Worm (Caenorhabditis elegans) whole organism, young adult: Measurements from ENCODE around the gene K04G11.3.

Experiments
- B0261.1 ChIP-seq: sonication (generic microtip); optimal IDR thresholded peaks from 2 replicates; lab custom pipeline; 2016; ENCODE audit warnings: mild to moderate bottlenecking, missing genetic modification characterization, moderate library complexity, missing compliant biosample characterization
- C06A6.2 ChIP-seq: fragments of 200-800 bp; sonication (Bioruptor generic); conservative IDR thresholded peaks from 2 replicates; pipeline ENCODE4 v1.3.6; 2022; ENCODE audit warnings: missing genetic modification characterization, missing compliant biosample characterization
- F22D6.2 ChIP-seq: sonication (generic microtip); optimal IDR thresholded peaks from 2 replicates; lab custom pipeline; 2016; ENCODE audit warnings: mild to moderate bottlenecking, missing genetic modification characterization, missing compliant biosample characterization
- F49E8.2 ChIP-seq: sonication (generic microtip); optimal IDR thresholded peaks from 3 replicates; lab custom pipeline; 2017; ENCODE audit warnings: missing genetic modification characterization, mild to moderate bottlenecking, missing compliant biosample characterization, antibody characterized with exemption, moderate library complexity; ENCODE audit not compliant: insufficient read depth
- F55B11.4 ChIP-seq: sonication (generic microtip); optimal IDR thresholded peaks from 2 replicates; lab custom pipeline; 2016; ENCODE audit warnings: missing compliant biosample characterization, missing genetic modification characterization, borderline replicate concordance; ENCODE audit not compliant: insufficient read depth
- F57A8.1 ChIP-seq: fragments of 200-800 bp; sonication (Bioruptor generic); optimal IDR thresholded peaks from 2 replicates; lab custom pipeline; 2018; ENCODE audit warnings: mild to moderate bottlenecking, missing genetic modification characterization, moderate library complexity, missing compliant biosample characterization
- F57C9.4 ChIP-seq: sonication (generic microtip); optimal IDR thresholded peaks from 2 replicates; lab custom pipeline; 2017; ENCODE audit warnings: mild to moderate bottlenecking, missing genetic modification characterization, missing compliant biosample characterization
- K11D2.4 ChIP-seq: fragments of 200-800 bp; sonication (Bioruptor generic); IDR thresholded peaks from 2 replicates; pipeline ENCODE4 v1.3.6; 2022; ENCODE audit warnings: missing genetic modification reagents, missing genetic modification characterization, missing compliant biosample characterization
- K12H6.12 ChIP-seq: fragments of 200-800 bp; sonication (Bioruptor generic); optimal IDR thresholded peaks from 2 replicates; lab custom pipeline; 2018; ENCODE audit warnings: mild to moderate bottlenecking, missing genetic modification characterization, missing compliant biosample characterization
- Y67H2A.10 ChIP-seq: fragments of 200-800 bp; sonication (Bioruptor generic); conservative IDR thresholded peaks from 2 replicates; pipeline ENCODE4 v1.3.6; 2022; ENCODE audit warnings: missing genetic modification reagents, missing genetic modification characterization, missing compliant biosample characterization
- Y95B8A.8 ChIP-seq: fragments of 200-800 bp; sonication (Bioruptor generic); IDR thresholded peaks from 2 replicates; pipeline ENCODE4 v1.3.6; 2022; ENCODE audit warnings: missing genetic modification reagents, missing genetic modification characterization, missing compliant biosample characterization
- ZK185.1 ChIP-seq: sonication (generic microtip); optimal IDR thresholded peaks from 2 replicates; lab custom pipeline; 2016; ENCODE audit warnings: mild to moderate bottlenecking, missing genetic modification characterization, missing compliant biosample characterization; ENCODE audit not compliant: poor library complexity, severe bottlenecking
- aptf-2 ChIP-seq: fragments of 200-800 bp; sonication (Bioruptor generic); conservative IDR thresholded peaks from 2 replicates; pipeline ENCODE4 v1.3.6; 2022; ENCODE audit warnings: missing genetic modification reagents, missing genetic modification characterization, missing compliant biosample characterization
- atf-7 ChIP-seq: sonication (generic microtip); optimal IDR thresholded peaks from 2 replicates; lab custom pipeline; 2017; ENCODE audit warnings: mild to moderate bottlenecking, missing genetic modification characterization, missing compliant biosample characterization
- attf-5 ChIP-seq: fragments of 200-800 bp; sonication (Bioruptor generic); optimal IDR thresholded peaks from 2 replicates; lab custom pipeline; 2018; ENCODE audit warnings: mild to moderate bottlenecking, missing genetic modification characterization, missing compliant biosample characterization
- cebp-1 ChIP-seq, 2 experiments: fragments of 200-800 bp in 1 of 2; sonication (Bioruptor generic) in 1 of 2; sonication (generic microtip) in 1 of 2; IDR thresholded peaks in 1 of 2; optimal IDR thresholded peaks in 1 of 2; 2 replicates each; pipeline versions ENCODE4 v1.3.6 to Lab custom; 2017 to 2022; ENCODE audit warnings: missing compliant biosample characterization in 2 of 2, missing genetic modification characterization in 2 of 2, mild to moderate bottlenecking in 1 of 2, missing genetic modification reagents in 1 of 2, moderate library complexity in 1 of 2
- ceh-100 ChIP-seq: fragments of 200-800 bp; sonication (Bioruptor generic); IDR thresholded peaks from 2 replicates; pipeline ENCODE4 v1.3.6; 2022; ENCODE audit warnings: missing genetic modification reagents, missing genetic modification characterization, missing compliant biosample characterization
- efl-1 ChIP-seq: fragments of 150-350 bp; optimal IDR thresholded peaks from 2 replicates; lab custom pipeline; 2014; ENCODE audit warnings: missing biosample characterization, missing genetic modification reagents, missing genetic modification characterization
- egrh-3 ChIP-seq: fragments of 200-800 bp; sonication (Bioruptor generic); IDR thresholded peaks from 2 replicates; pipeline ENCODE4 v1.3.6; 2022; ENCODE audit warnings: missing genetic modification reagents, missing genetic modification characterization, missing compliant biosample characterization
- hmg-1.2 ChIP-seq: fragments of 200-800 bp; sonication (Bioruptor generic); IDR thresholded peaks from 2 replicates; pipeline ENCODE4 v1.3.6; 2022; ENCODE audit warnings: missing genetic modification reagents, missing genetic modification characterization, missing compliant biosample characterization
- hmg-20 ChIP-seq: fragments of 200-800 bp; sonication (Bioruptor generic); IDR thresholded peaks from 2 replicates; pipeline ENCODE4 v1.3.6; 2022; ENCODE audit warnings: missing genetic modification reagents, missing genetic modification characterization, missing compliant biosample characterization
- hrde-1 ChIP-seq: sonication (generic microtip); optimal IDR thresholded peaks from 2 replicates; lab custom pipeline; 2016; ENCODE audit warnings: missing genetic modification characterization, mild to moderate bottlenecking, missing compliant biosample characterization, moderate library complexity, missing genotype, missing genetic modification reagents, borderline replicate concordance
- lag-1 ChIP-seq: fragments of 200-800 bp; sonication (Bioruptor generic); IDR thresholded peaks from 2 replicates; pipeline ENCODE4 v1.3.6; 2022; ENCODE audit warnings: missing genetic modification reagents, missing genetic modification characterization, missing compliant biosample characterization
- let-607 ChIP-seq, 2 experiments: fragments of 200-800 bp in 1 of 2; sonication (Bioruptor generic) in 1 of 2; sonication (generic microtip) in 1 of 2; optimal IDR thresholded peaks; 2 replicates each; lab custom pipeline; 2016 to 2018; ENCODE audit warnings: mild to moderate bottlenecking in 2 of 2, missing compliant biosample characterization in 2 of 2, missing genetic modification characterization in 2 of 2, moderate library complexity in 2 of 2, missing genotype in 1 of 2
- lir-1 ChIP-seq: fragments of 200-800 bp; sonication (Bioruptor generic); conservative IDR thresholded peaks from 2 replicates; pipeline ENCODE4 v1.3.6; 2022; ENCODE audit warnings: missing genetic modification reagents, missing genetic modification characterization, missing compliant biosample characterization
- madf-10 ChIP-seq: sonication (generic microtip); optimal IDR thresholded peaks from 2 replicates; lab custom pipeline; 2016; ENCODE audit warnings: mild to moderate bottlenecking, missing genetic modification characterization, missing compliant biosample characterization
- madf-3 ChIP-seq: fragments of 200-800 bp; sonication (Bioruptor generic); IDR thresholded peaks from 2 replicates; pipeline ENCODE4 v1.3.6; 2022; ENCODE audit warnings: missing genetic modification reagents, missing genetic modification characterization, missing compliant biosample characterization
- mel-28 ChIP-seq: sonication (generic microtip); optimal IDR thresholded peaks from 2 replicates; lab custom pipeline; 2016; ENCODE audit warnings: borderline replicate concordance, mild to moderate bottlenecking, missing genetic modification characterization, missing compliant biosample characterization
- mxl-1 ChIP-seq: sonication (generic microtip); optimal IDR thresholded peaks from 2 replicates; lab custom pipeline; 2016; ENCODE audit warnings: missing genetic modification characterization, missing compliant biosample characterization
- nhr-27 ChIP-seq: fragments of 200-800 bp; sonication (Bioruptor generic); optimal IDR thresholded peaks from 2 replicates; lab custom pipeline; 2018; ENCODE audit warnings: mild to moderate bottlenecking, missing genetic modification characterization, moderate library complexity, missing compliant biosample characterization
- nhr-80 ChIP-seq: sonication (generic microtip); optimal IDR thresholded peaks from 2 replicates; lab custom pipeline; 2016; ENCODE audit warnings: missing genetic modification characterization, missing compliant biosample characterization
- rec-8 ChIP-seq, 2 experiments: sonication (generic microtip); optimal IDR thresholded peaks; 2 replicates each; lab custom pipeline; 2016; ENCODE audit warnings: mild to moderate bottlenecking in 2 of 2, missing genetic modification characterization in 2 of 2, missing genetic modification reagents in 2 of 2, missing genotype in 2 of 2, missing biosample characterization in 1 of 2, missing compliant biosample characterization in 1 of 2, moderate library complexity in 1 of 2
- snpc-3.4 ChIP-seq: sonication (generic microtip); optimal IDR thresholded peaks from 2 replicates; lab custom pipeline; 2017; ENCODE audit warnings: missing genetic modification characterization, mild to moderate bottlenecking, missing compliant biosample characterization, antibody characterized with exemption, moderate library complexity, missing genotype, missing genetic modification reagents
- snpc-4 ChIP-seq, 5 experiments: fragments of 150-350 bp in 1 of 5; sonication (generic microtip) in 4 of 5; optimal IDR thresholded peaks; 2 replicates each; lab custom pipeline; 2014 to 2018; ENCODE audit warnings: missing genetic modification characterization in 5 of 5, missing biosample characterization in 3 of 5, antibody characterized with exemption in 2 of 5, mild to moderate bottlenecking in 2 of 5, missing compliant biosample characterization in 2 of 5, missing genotype in 2 of 5, moderate library complexity in 2 of 5, missing genetic modification reagents in 1 of 5
- tlf-1 ChIP-seq: fragments of 200-800 bp; sonication (Bioruptor generic); optimal IDR thresholded peaks from 2 replicates; lab custom pipeline; 2018; ENCODE audit warnings: mild to moderate bottlenecking, missing genetic modification characterization, missing compliant biosample characterization
- unc-62 ChIP-seq: fragments of 150-350 bp; optimal IDR thresholded peaks from 2 replicates; lab custom pipeline; 2014; ENCODE audit warnings: missing biosample characterization, missing genetic modification reagents, missing genetic modification characterization
- ztf-28 ChIP-seq: fragments of 200-800 bp; sonication (Bioruptor generic); IDR thresholded peaks from 2 replicates; pipeline ENCODE4 v1.3.6; 2022; ENCODE audit warnings: missing genetic modification reagents, missing genetic modification characterization, missing compliant biosample characterization

K04G11.3 gene

DNA sequence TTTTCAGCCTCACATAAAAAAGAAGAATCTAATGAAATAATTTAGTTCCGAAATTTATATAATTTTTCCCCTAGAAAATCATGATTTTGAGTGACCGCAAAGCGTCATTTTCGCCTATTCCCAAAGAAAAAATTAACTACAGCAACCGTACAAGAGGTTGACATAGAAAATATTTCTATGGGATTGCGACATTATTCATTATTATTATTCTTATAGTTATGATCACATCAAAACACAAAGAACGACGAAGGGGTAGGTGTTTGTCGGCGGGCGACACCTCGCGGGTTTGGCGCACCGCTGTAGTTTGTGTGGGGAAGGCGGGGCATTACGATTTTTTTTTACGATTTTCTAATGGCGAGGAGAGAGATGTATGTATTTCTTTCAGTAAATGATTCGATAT lies 23.2 kb downstream of the K04G11.3 start (continued):
- no peak for TF ChIP-seq atf-7
- TF ChIP-seq K11D2.4 (GFP tag; lab: Robert Waterston, UW): no peak
- TF ChIP-seq egrh-3 (GFP tag; lab: Robert Waterston, UW): no peak
- no peak for TF ChIP-seq Y95B8A.8 (GFP tag; lab: Robert Waterston, UW)

DNA sequence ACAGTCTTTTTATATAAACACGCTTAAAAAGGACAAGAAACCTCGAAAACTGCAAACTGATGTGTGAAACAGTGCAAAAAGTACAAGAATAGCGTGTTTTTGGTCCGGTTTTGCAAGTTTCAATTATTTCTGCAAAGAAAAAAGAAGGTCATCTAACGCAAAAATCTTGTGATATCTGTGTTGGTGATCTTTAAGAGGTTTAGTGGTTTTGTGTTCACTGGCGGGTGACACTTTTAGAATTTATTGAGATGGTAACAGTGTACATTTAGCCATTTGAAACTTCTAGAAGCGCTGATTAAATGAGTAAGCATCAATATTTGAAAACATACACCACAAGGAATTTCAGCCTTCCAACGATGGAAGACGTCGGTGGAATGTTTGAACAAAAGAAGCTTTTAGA lies 24.7 kb downstream of the K04G11.3 start:
- TF ChIP-seq unc-62 (GFP tag; lab: Kevin White, UChicago) (no peak), lag-1 (GFP tag; lab: Robert Waterston, UW) (no peak)

DNA sequence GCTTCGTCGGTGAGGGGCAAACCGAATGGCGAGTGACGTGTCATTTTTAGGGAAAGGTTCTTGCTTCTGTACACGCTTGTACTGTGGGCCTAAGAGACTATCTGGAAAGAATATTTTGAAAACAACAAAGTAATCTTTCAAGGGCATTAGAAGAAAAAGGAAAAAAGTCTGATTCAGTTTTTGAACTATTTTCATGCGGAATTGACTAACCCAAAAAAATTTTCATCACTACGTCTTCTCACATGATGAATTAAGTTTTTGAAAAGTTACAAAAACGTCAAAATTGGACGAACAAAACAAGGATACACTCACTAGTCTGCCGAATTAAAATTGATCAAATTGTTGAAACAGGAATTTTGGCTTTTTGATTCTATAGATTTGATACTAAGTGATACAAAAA lies 27.2 kb downstream of the K04G11.3 start, which contains the start of gene C11H1.9:
Gene C11H1.9, minus strand, starts transcription at position 101 of the 400 bp plus-strand sequence.
- TF ChIP-seq Y67H2A.10 (GFP tag; lab: Robert Waterston, UW) (no peak), nhr-27 (tag; lab: Kevin White, UChicago) (no peak), atf-7 (no peak), attf-5 (no peak), F49E8.2 (no peak), tlf-1 (GFP tag; lab: Kevin White, UChicago) (no peak), lir-1 (no peak), B0261.1 (no peak), F55B11.4 (tag; lab: Kevin White, UChicago) (no peak), K12H6.12 (tag; lab: Kevin White, UChicago) (no peak), C06A6.2 (no peak), mel-28 (tag; lab: Kevin White, UChicago) (no peak), hrde-1 (tag; lab: Kevin White, UChicago) (no peak)

DNA sequence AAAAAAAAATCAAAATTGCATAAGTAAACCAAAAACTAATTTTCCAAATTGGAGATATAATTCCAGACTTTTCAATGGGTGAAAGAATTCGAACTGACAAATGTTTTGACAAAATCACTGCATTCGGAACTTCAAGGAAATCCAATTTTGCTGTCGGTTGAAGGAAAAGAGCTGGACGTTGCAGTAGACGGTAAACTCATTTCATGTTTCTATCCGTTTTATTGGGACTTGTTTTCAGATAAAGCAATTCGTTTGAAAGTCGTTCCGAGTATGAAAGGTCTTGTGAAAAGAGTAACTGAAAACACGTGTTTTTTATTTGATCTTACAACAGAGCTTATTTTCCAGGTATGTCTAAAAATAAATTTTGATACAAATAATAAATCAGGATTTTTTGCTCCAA lies 31.3 kb downstream of the K04G11.3 start:
- TF ChIP-seq aptf-2 (GFP tag; lab: Robert Waterston, UW) (no peak), mel-28 (tag; lab: Kevin White, UChicago) (no peak), F57C9.4 (tag; lab: Kevin White, UChicago) (no peak), Y67H2A.10 (GFP tag; lab: Robert Waterston, UW) (no peak), mxl-1 (tag; lab: Kevin White, UChicago) (no peak), F57A8.1 (GFP tag; lab: Kevin White, UChicago) (no peak), F22D6.2 (tag; lab: Kevin White, UChicago) (no peak), ztf-28 (GFP tag; lab: Robert Waterston, UW) (no peak), C06A6.2 (no peak)

DNA sequence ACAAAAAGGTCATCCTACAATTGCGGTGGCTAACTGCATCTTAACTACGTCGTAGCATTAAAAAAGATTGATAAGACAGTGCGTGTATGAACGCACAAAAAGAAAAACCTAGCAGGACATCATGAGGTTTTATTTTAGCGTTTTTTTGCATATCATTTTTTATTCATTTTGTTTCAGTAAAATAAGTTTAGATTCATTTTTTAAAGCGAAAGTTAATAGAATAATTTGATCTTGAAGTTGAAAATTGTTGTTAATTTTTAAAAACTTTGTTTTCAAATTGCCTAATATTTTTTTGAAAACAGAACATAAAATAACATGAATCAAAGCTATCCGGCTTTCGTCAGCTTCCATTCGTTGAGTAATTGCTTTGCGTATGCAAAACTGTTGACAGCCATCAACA lies 33.8 kb downstream of the K04G11.3 start, which contains the start of gene prx-1:
Gene prx-1, plus strand, starts transcription at position 301 of the 400 bp plus-strand sequence.
- TF ChIP-seq rec-8 (tag; optimal IDR thresholded peaks at IDR 0.05; lab: Kevin White, UChicago): no peak
- TF ChIP-seq ceh-100 (GFP tag; lab: Robert Waterston, UW): no peak
- TF ChIP-seq nhr-80: peak; percentile 27
- TF ChIP-seq madf-10 (tag; lab: Kevin White, UChicago): no peak
- no peak for TF ChIP-seq hmg-20 (GFP tag; lab: Robert Waterston, UW)
- TF ChIP-seq Y67H2A.10 (GFP tag; lab: Robert Waterston, UW): no peak

DNA sequence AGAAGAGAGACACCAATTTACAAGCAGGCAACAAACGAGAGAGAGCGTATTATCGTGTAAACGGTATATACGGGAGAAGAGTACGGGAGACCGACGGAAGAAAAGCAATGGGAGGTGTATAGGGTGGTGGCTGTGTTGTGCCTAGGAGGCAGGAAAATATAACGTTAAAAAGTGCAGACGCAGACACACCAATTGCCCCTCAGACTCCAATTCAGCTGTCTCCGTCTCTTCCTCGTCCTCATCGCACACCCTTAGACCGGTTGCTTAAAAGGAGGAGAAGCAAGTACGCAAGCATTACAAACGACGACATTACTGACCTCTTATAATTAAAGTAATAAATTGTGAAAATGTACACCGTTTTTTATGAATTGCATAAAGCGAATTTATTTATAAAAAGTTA lies 35.1 kb downstream of the K04G11.3 start:
- TF ChIP-seq snpc-3.4 (tag; lab: Kevin White, UChicago) (peak; percentile 9), K11D2.4 (GFP tag; lab: Robert Waterston, UW) (0 out of 2 replicates have a peak, but pooled peaks have one; percentile 30), efl-1 (no peak), hmg-1.2 (peak; percentile 72), snpc-4 (GFP tag; optimal IDR thresholded peaks at IDR 0.05; lab: Kevin White, UChicago) (peak; percentile 7), snpc-4 (tag; optimal IDR thresholded peaks at IDR 0.05; lab: Kevin White, UChicago) (peak in 2 of 4 experiments; percentile 11 to 36), nhr-80 (peak; percentile 70), ZK185.1 (tag; lab: Kevin White, UChicago) (peak; percentile 54), attf-5 (peak; percentile 66), madf-10 (tag; lab: Kevin White, UChicago) (peak; percentile 46), let-607 (tag; optimal IDR thresholded peaks at IDR 0.05; lab: Kevin White, UChicago) (peak in 1 of 2 experiments; percentile 13), hmg-20 (GFP tag; lab: Robert Waterston, UW) (no peak), cebp-1 (GFP tag; IDR thresholded peaks at IDR 0.05; lab: Robert Waterston, UW) (no peak), cebp-1 (tag; optimal IDR thresholded peaks at IDR 0.05; lab: Kevin White, UChicago) (no peak), madf-3 (GFP tag; lab: Robert Waterston, UW) (no peak)
